Worm (Caenorhabditis elegans) whole organism, L4 larva: ENCODE measurements around the gene K06A9.2.

Source experiments
- ctbp-1 ChIP-seq: fragments of 200-800 bp; sonication (Bioruptor generic); IDR thresholded peaks from 2 replicates; pipeline ENCODE4 v1.3.6; 2022; ENCODE audit warnings: missing genetic modification reagents, missing genetic modification characterization, missing compliant biosample characterization
- nhr-237 ChIP-seq: sonication (generic microtip); optimal IDR thresholded peaks from 2 replicates; lab custom pipeline; 2017; ENCODE audit warnings: missing biosample characterization, missing genetic modification characterization

DNA sequence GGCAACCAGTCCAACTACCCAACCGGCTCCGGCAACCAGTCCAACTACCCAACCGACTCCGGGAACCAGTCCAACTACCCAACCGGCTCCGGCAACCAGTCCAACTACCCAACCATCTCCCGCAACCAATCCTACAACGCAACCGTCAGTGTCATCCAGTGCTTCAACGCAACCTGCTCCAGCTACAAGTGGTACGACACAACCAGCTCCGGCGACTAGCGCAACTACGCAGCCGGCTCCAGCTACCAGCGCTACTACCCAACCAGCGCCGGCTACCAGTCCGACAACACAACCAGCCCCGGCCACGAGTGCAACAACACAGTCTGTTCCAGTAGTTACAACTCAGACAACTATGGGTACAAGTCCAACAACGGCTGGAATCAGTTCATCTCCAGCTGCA, 12.9 kb downstream of the K06A9.2 start:
- no peak for TF ChIP-seq ctbp-1 (GFP tag; lab: Robert Waterston, UW)
- no peak for TF ChIP-seq nhr-237 (tag; lab: Kevin White, UChicago)
